Worm (Caenorhabditis elegans): ENCODE data around the gene F13A2.10.
"Not testable (repeated sequence)": the region's sequence is repeated elsewhere in the genome, so short reads cannot be mapped to it uniquely, and the experiment has no call there.

- not testable (repeated sequence) for TF ChIP-seq ztf-29 (GFP tag; IDR thresholded peaks at IDR 0.05); flt-1 (GFP tag; IDR thresholded peaks at IDR 0.05); ref-1 (GFP tag; conservative IDR thresholded peaks at IDR 0.05); ztf-23 (GFP tag; IDR thresholded peaks at IDR 0.05); cog-1 (tag; optimal IDR thresholded peaks at IDR 0.05)
Measured at ce11 chrV:4336462-4336861, 49.6 kb downstream of the F13A2.10 start, which contains the start of gene irld-1.
